Fruit fly (Drosophila melanogaster) whole organism, embryonic: ENCODE data around the gene dpp.

Experiments used
- Asciz ChIP-seq: fragments of 200-800 bp; sonication (Bioruptor generic); optimal IDR thresholded peaks from 2 replicates; lab custom pipeline; 2017; ENCODE audit warnings: missing biosample characterization, mild to moderate bottlenecking, missing genetic modification characterization, missing genetic modification reagents
- CG10462 ChIP-seq: fragments of 200-800 bp; sonication (Bioruptor generic); optimal IDR thresholded peaks from 2 replicates; lab custom pipeline; 2016; ENCODE audit warnings: missing biosample characterization, missing genetic modification characterization
- CG10979 ChIP-seq: fragments of 200-800 bp; sonication (Bioruptor generic); optimal IDR thresholded peaks from 2 replicates; lab custom pipeline; 2018; ENCODE audit warnings: missing biosample characterization, mild to moderate bottlenecking, missing genetic modification characterization, moderate library complexity
- CG11456 ChIP-seq: fragments of 200-800 bp; sonication (Bioruptor generic); IDR thresholded peaks from 3 replicates; pipeline ENCODE4 v1.3.6; 2022; ENCODE audit warnings: missing biosample characterization, missing genetic modification characterization
- CG11695 ChIP-seq: fragments of 200-800 bp; sonication (Bioruptor generic); IDR thresholded peaks from 3 replicates; pipeline ENCODE4 v1.3.6; 2022; ENCODE audit warnings: missing biosample characterization, missing genetic modification characterization
- CG12104 ChIP-seq: fragments of 200-800 bp; sonication (Bioruptor generic); optimal IDR thresholded peaks from 3 replicates; lab custom pipeline; 2016; ENCODE audit warnings: missing biosample characterization, missing genetic modification characterization
- CG12942 ChIP-seq: fragments of 200-800 bp; sonication (Bioruptor generic); optimal IDR thresholded peaks from 3 replicates; lab custom pipeline; 2016; ENCODE audit warnings: missing biosample characterization, missing genetic modification characterization
- CG15269 ChIP-seq: fragments of 200-800 bp; sonication (Bioruptor generic); optimal IDR thresholded peaks from 2 replicates; lab custom pipeline; 2018; ENCODE audit warnings: missing biosample characterization, mild to moderate bottlenecking, missing genetic modification characterization, moderate library complexity
- CG16815 ChIP-seq: fragments of 200-800 bp; sonication (Bioruptor generic); optimal IDR thresholded peaks from 3 replicates; lab custom pipeline; 2017; ENCODE audit warnings: missing biosample characterization, mild to moderate bottlenecking, missing genetic modification characterization
- CG17186 ChIP-seq: fragments of 200-800 bp; sonication (Bioruptor generic); optimal IDR thresholded peaks from 3 replicates; lab custom pipeline; 2017; ENCODE audit warnings: missing biosample characterization, missing genetic modification reagents, missing genetic modification characterization
- CG1792 ChIP-seq: fragments of 200-800 bp; sonication (Bioruptor generic); optimal IDR thresholded peaks from 2 replicates; lab custom pipeline; 2016; ENCODE audit warnings: missing biosample characterization, missing genetic modification characterization
- CG31388 ChIP-seq: fragments of 200-800 bp; sonication (Bioruptor generic); optimal IDR thresholded peaks from 2 replicates; lab custom pipeline; 2016; ENCODE audit warnings: missing biosample characterization, missing genetic modification characterization
- CG4404 ChIP-seq: fragments of 200-800 bp; sonication (Bioruptor generic); IDR thresholded peaks from 2 replicates; pipeline ENCODE4 v1.3.6; 2022; ENCODE audit warnings: missing biosample characterization, missing genetic modification characterization
- CG4820 ChIP-seq: fragments of 200-800 bp; sonication (Bioruptor generic); optimal IDR thresholded peaks from 3 replicates; lab custom pipeline; 2016; ENCODE audit warnings: missing biosample characterization, missing genetic modification characterization
- CG6813 ChIP-seq: fragments of 200-800 bp; sonication (Bioruptor generic); optimal IDR thresholded peaks from 2 replicates; lab custom pipeline; 2017; ENCODE audit warnings: missing biosample characterization, missing genetic modification characterization, mild to moderate bottlenecking, moderate library complexity, missing genetic modification reagents
- CG7786 ChIP-seq: fragments of 200-800 bp; sonication (Bioruptor generic); optimal IDR thresholded peaks from 2 replicates; lab custom pipeline; 2016; ENCODE audit warnings: missing biosample characterization, missing genetic modification characterization
- CG7839 ChIP-seq: fragments of 200-800 bp; sonication (Bioruptor generic); optimal IDR thresholded peaks from 3 replicates; lab custom pipeline; 2018; ENCODE audit warnings: missing biosample characterization, mild to moderate bottlenecking, missing genetic modification characterization, moderate library complexity
- CG7928 ChIP-seq: fragments of 200-800 bp; sonication (Bioruptor generic); optimal IDR thresholded peaks from 2 replicates; lab custom pipeline; 2017; ENCODE audit warnings: missing biosample characterization, mild to moderate bottlenecking, missing genetic modification characterization
- CG9609 ChIP-seq: fragments of 200-800 bp; sonication (Bioruptor generic); optimal IDR thresholded peaks from 3 replicates; lab custom pipeline; 2016; ENCODE audit warnings: missing biosample characterization, missing genetic modification characterization
- CTCF ChIP-seq: fragments of 200-800 bp; sonication (Bioruptor generic); optimal IDR thresholded peaks from 2 replicates; lab custom pipeline; 2017; ENCODE audit warnings: missing biosample characterization, mild to moderate bottlenecking, missing genetic modification characterization, moderate library complexity
- Camta ChIP-seq: fragments of 200-800 bp; sonication (Bioruptor generic); optimal IDR thresholded peaks from 2 replicates; lab custom pipeline; 2016; ENCODE audit warnings: missing biosample characterization, missing genetic modification characterization
- Dip2 ChIP-seq: fragments of 200-800 bp; sonication (Bioruptor generic); IDR thresholded peaks from 2 replicates; pipeline ENCODE4 v1.3.6; 2022; ENCODE audit warnings: missing biosample characterization, missing genetic modification characterization
- Elba2 ChIP-seq: fragments of 200-800 bp; sonication (Bioruptor generic); optimal IDR thresholded peaks from 3 replicates; lab custom pipeline; 2016; ENCODE audit warnings: missing biosample characterization, missing genetic modification characterization
- HLH3B ChIP-seq: fragments of 200-800 bp; sonication (Bioruptor generic); IDR thresholded peaks from 2 replicates; pipeline ENCODE4 v1.3.6; 2022; ENCODE audit warnings: missing biosample characterization, missing genetic modification characterization
- Mad ChIP-seq: fragments of 200-800 bp; sonication (Bioruptor generic); optimal IDR thresholded peaks from 2 replicates; lab custom pipeline; 2016; ENCODE audit warnings: missing biosample characterization, missing genetic modification characterization
- Meics ChIP-seq: fragments of 200-800 bp; sonication (Bioruptor generic); optimal IDR thresholded peaks from 2 replicates; lab custom pipeline; 2017; ENCODE audit warnings: missing biosample characterization, mild to moderate bottlenecking, missing genetic modification characterization
- Sox102F ChIP-seq: fragments of 200-800 bp; sonication (Bioruptor generic); optimal IDR thresholded peaks from 2 replicates; lab custom pipeline; 2018; ENCODE audit warnings: missing biosample characterization, mild to moderate bottlenecking, missing genetic modification characterization, moderate library complexity
- Spps ChIP-seq: fragments of 200-800 bp; sonication (Bioruptor generic); optimal IDR thresholded peaks from 2 replicates; lab custom pipeline; 2018; ENCODE audit warnings: missing biosample characterization, mild to moderate bottlenecking, missing genetic modification characterization
- Ssrp ChIP-seq: fragments of 200-800 bp; sonication (Bioruptor generic); optimal IDR thresholded peaks from 2 replicates; lab custom pipeline; 2018; ENCODE audit warnings: missing biosample characterization, mild to moderate bottlenecking, missing genetic modification characterization, moderate library complexity
- Tbp ChIP-seq: fragments of >200 bp; optimal IDR thresholded peaks from 2 replicates; lab custom pipeline; 2018; ENCODE audit warnings: missing biosample characterization, missing genetic modification characterization
- al ChIP-seq: fragments of 200-800 bp; sonication (Bioruptor generic); IDR thresholded peaks from 2 replicates; pipeline ENCODE4 v1.3.6; 2022; ENCODE audit warnings: missing biosample characterization, missing genetic modification characterization
- ase ChIP-seq: fragments of 200-800 bp; sonication (Bioruptor generic); IDR thresholded peaks from 3 replicates; pipeline ENCODE4 v1.3.6; 2022; ENCODE audit warnings: missing biosample characterization, missing genetic modification characterization
- bsh ChIP-seq, 2 experiments: fragments of 200-800 bp; sonication (Bioruptor generic); optimal IDR thresholded peaks; 2 replicates each; lab custom pipeline; 2017 to 2018; ENCODE audit warnings: mild to moderate bottlenecking in 2 of 2, missing biosample characterization in 2 of 2, missing genetic modification characterization in 2 of 2, moderate library complexity in 1 of 2
- croc ChIP-seq: fragments of 200-800 bp; sonication (Bioruptor generic); conservative IDR thresholded peaks from 3 replicates; pipeline ENCODE4 v1.3.6; 2022; ENCODE audit warnings: missing biosample characterization, missing genetic modification characterization
- disco-r ChIP-seq: fragments of 200-800 bp; sonication (Bioruptor generic); optimal IDR thresholded peaks from 2 replicates; lab custom pipeline; 2016; ENCODE audit warnings: missing biosample characterization, missing genetic modification characterization
- eyg ChIP-seq: fragments of 200-800 bp; sonication (Bioruptor generic); optimal IDR thresholded peaks from 3 replicates; lab custom pipeline; 2016; ENCODE audit warnings: missing biosample characterization, missing genetic modification characterization
- fd64A ChIP-seq: fragments of 200-800 bp; sonication (Bioruptor generic); optimal IDR thresholded peaks from 3 replicates; lab custom pipeline; 2018; ENCODE audit warnings: missing biosample characterization, mild to moderate bottlenecking, missing genetic modification characterization
- jigr1 ChIP-seq: fragments of 200-800 bp; sonication (Bioruptor generic); IDR thresholded peaks from 3 replicates; pipeline ENCODE4 v1.3.6; 2022; ENCODE audit warnings: missing biosample characterization, missing genetic modification characterization
- jumu ChIP-seq: fragments of 200-800 bp; sonication (Bioruptor generic); optimal IDR thresholded peaks from 3 replicates; lab custom pipeline; 2016; ENCODE audit warnings: missing biosample characterization, missing genetic modification characterization
- klu ChIP-seq: fragments of 200-800 bp; sonication (Bioruptor generic); IDR thresholded peaks from 2 replicates; pipeline ENCODE4 v1.3.6; 2022; ENCODE audit warnings: missing biosample characterization, missing genetic modification characterization
- lbe ChIP-seq: fragments of 200-800 bp; sonication (Bioruptor generic); optimal IDR thresholded peaks from 2 replicates; lab custom pipeline; 2016; ENCODE audit warnings: missing biosample characterization, mild to moderate bottlenecking, missing genetic modification characterization
- nerfin-1 ChIP-seq: fragments of 200-800 bp; sonication (Bioruptor generic); optimal IDR thresholded peaks from 3 replicates; lab custom pipeline; 2019; ENCODE audit warnings: missing biosample characterization, mild to moderate bottlenecking, missing genetic modification characterization, moderate library complexity
- pan ChIP-seq, 4 experiments: fragments of >200 bp in 3 of 4; fragments of 200-800 bp in 1 of 4; sonication (Bioruptor generic) in 1 of 4; optimal IDR thresholded peaks in 3 of 4; IDR thresholded peaks in 1 of 4; 2 replicates each; pipeline versions ENCODE4 v1.3.6 to Lab custom; 2017 to 2022; ENCODE audit warnings: missing biosample characterization in 2 of 4, missing genetic modification characterization in 2 of 4, mixed read lengths in 1 of 4
- prd ChIP-seq, 3 experiments: fragments of >200 bp in 2 of 3; fragments of 200-800 bp in 1 of 3; sonication (Bioruptor generic) in 1 of 3; optimal IDR thresholded peaks in 2 of 3; IDR thresholded peaks in 1 of 3; 2 replicates in 2 of 3; 3 replicates in 1 of 3; pipeline versions ENCODE4 v1.3.6 to Lab custom; 2017 to 2022; ENCODE audit warnings: missing biosample characterization in 1 of 3, missing genetic modification characterization in 1 of 3
- sens ChIP-seq: fragments of 200-800 bp; sonication (Bioruptor generic); peaks from one replicate; lab custom pipeline; 2016; ENCODE audit warnings: missing biosample characterization, missing genetic modification characterization
- sna ChIP-seq: fragments of 200-800 bp; sonication (Bioruptor generic); IDR thresholded peaks from 2 replicates; pipeline ENCODE4 v1.3.6; 2022; ENCODE audit warnings: missing biosample characterization, missing genetic modification characterization; ENCODE audit not compliant: partially characterized antibody
- so ChIP-seq: fragments of 200-800 bp; sonication (Bioruptor generic); IDR thresholded peaks from 3 replicates; pipeline ENCODE4 v1.3.6; 2022; ENCODE audit warnings: missing biosample characterization, missing genetic modification characterization
- ssp ChIP-seq: fragments of 200-800 bp; sonication (Bioruptor generic); IDR thresholded peaks from 2 replicates; pipeline ENCODE4 v1.3.6; 2022; ENCODE audit warnings: missing biosample characterization, missing genetic modification characterization
- tgo ChIP-seq: fragments of 200-800 bp; sonication (Bioruptor generic); IDR thresholded peaks from 3 replicates; pipeline ENCODE4 v1.3.6; 2022; ENCODE audit warnings: missing biosample characterization, missing genetic modification characterization
- tna ChIP-seq: fragments of 200-800 bp; sonication (Bioruptor generic); IDR thresholded peaks from 2 replicates; pipeline ENCODE4 v1.3.6; 2022; ENCODE audit warnings: missing biosample characterization, missing genetic modification characterization; ENCODE audit not compliant: partially characterized antibody
- tup ChIP-seq: fragments of 200-800 bp; sonication (Bioruptor generic); optimal IDR thresholded peaks from 2 replicates; lab custom pipeline; 2016; ENCODE audit warnings: missing biosample characterization, mild to moderate bottlenecking, missing genetic modification characterization, moderate library complexity

The dpp gene

DNA sequence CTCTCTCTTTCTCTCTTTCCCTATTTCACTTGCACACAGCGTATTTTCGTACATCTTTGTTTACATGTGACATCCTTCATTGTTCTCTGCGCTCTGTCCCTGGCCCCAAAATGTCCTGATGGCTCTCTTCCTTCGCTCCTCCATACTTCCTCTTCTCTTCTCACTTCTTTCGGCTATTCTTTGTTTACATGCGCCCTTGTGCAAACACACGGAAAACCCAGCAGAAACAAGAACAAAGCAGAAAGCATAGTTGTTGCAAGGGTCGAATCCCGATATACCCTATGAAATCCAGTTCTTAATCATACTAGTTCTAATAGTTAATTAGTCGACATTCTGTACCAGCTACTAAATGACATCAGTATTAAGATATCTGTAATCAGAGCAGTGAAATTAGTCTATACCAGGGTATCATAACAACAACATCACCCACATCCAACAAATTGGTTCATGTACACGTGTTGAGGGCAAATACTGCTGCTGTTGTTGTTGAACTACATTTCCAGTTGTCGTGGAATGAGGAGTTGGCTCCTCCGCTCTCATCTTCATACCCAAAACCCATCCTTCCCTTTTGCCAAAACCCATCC lies 66.4 kb downstream of the dpp start (continued):
- TF ChIP-seq CG12942 (GFP tag; lab: Kevin White, UChicago) (no peak), prd (optimal IDR thresholded peaks at IDR 0.05; lab: Kevin White, UChicago) (no peak), prd (GFP tag; IDR thresholded peaks at IDR 0.05; lab: Robert Waterston, UW) (no peak), nerfin-1 (tag; lab: Kevin White, UChicago) (peak; percentile 13), CG4820 (no peak), so (GFP tag; lab: Robert Waterston, UW) (no peak), CG15269 (tag; lab: Kevin White, UChicago) (no peak), croc (no peak), CTCF (no peak), fd64A (GFP tag; lab: Kevin White, UChicago) (no peak), Ssrp (tag; lab: Kevin White, UChicago) (no peak), CG11456 (no peak), klu (GFP tag; lab: Robert Waterston, UW) (no peak), Sox102F (GFP tag; lab: Kevin White, UChicago) (peak; percentile 17), ase (GFP tag; lab: Robert Waterston, UW) (no peak), tgo (no peak), CG7839 (tag; lab: Kevin White, UChicago) (no peak), bsh (GFP tag; optimal IDR thresholded peaks at IDR 0.05; lab: Kevin White, UChicago) (no peak), Asciz (GFP tag; lab: Kevin White, UChicago) (peak; percentile 32), CG16815 (GFP tag; lab: Kevin White, UChicago) (no peak), CG10462 (no peak), CG7928 (no peak), pan (optimal IDR thresholded peaks at IDR 0.05; lab: Kevin White, UChicago) (peak in 1 of 2 experiments; percentile 21), pan (GFP tag; optimal IDR thresholded peaks at IDR 0.05 in 1 of 2, IDR thresholded peaks at IDR 0.05 in 1 of 2) (no peak), eyg (GFP tag; lab: Kevin White, UChicago) (no peak), al (GFP tag; lab: Robert Waterston, UW) (no peak), CG7786 (GFP tag; lab: Kevin White, UChicago) (no peak), CG17186 (GFP tag; lab: Kevin White, UChicago) (no peak), Meics (peak; percentile 8), CG9609 (GFP tag; lab: Kevin White, UChicago) (peak; percentile 21), CG31388 (GFP tag; lab: Kevin White, UChicago) (no peak), ssp (no peak), Mad (GFP tag; lab: Kevin White, UChicago) (no peak), jigr1 (no peak), sna (GFP tag; lab: Robert Waterston, UW) (no peak), Spps (no peak), sens (peak; percentile 82), Tbp (no peak), CG6813 (GFP tag; lab: Kevin White, UChicago) (peak; percentile 52), CG10979 (tag; lab: Kevin White, UChicago) (peak; percentile 29), lbe (GFP tag; lab: Kevin White, UChicago) (no peak), HLH3B (GFP tag; lab: Robert Waterston, UW) (no peak), Elba2 (GFP tag; lab: Kevin White, UChicago) (no peak), CG11695 (GFP tag; lab: Robert Waterston, UW) (no peak), CG1792 (GFP tag; lab: Kevin White, UChicago) (no peak), Camta (peak; percentile 15), CG12104 (GFP tag; lab: Kevin White, UChicago) (peak; percentile 8), disco-r (GFP tag; lab: Kevin White, UChicago) (peak; percentile 53), tna (GFP tag; lab: Robert Waterston, UW) (no peak), jumu (no peak), Dip2 (GFP tag; lab: Robert Waterston, UW) (no peak), tup (GFP tag; lab: Kevin White, UChicago) (no peak), CG4404 (GFP tag; lab: Robert Waterston, UW) (no peak)
